Worm (Caenorhabditis elegans) whole organism, early embryonic: Measurements from ENCODE around the gene Y67D8C.22.

Experiments
- B0310.2 ChIP-seq: sonication (generic microtip); optimal IDR thresholded peaks from 2 replicates; lab custom pipeline; 2016; ENCODE audit warnings: mild to moderate bottlenecking, missing genetic modification characterization, missing compliant biosample characterization
- F13C5.2 ChIP-seq: sonication (generic microtip); optimal IDR thresholded peaks from 2 replicates; lab custom pipeline; 2017; ENCODE audit warnings: mild to moderate bottlenecking, missing genetic modification characterization, inconsistent platforms, missing compliant biosample characterization
- ama-1 ChIP-seq: fragments of 150-350 bp; optimal IDR thresholded peaks from 2 replicates; lab custom pipeline; 2014
- ceh-13 ChIP-seq: fragments of 200-800 bp; sonication (Bioruptor generic); optimal IDR thresholded peaks from 2 replicates; lab custom pipeline; 2018; ENCODE audit warnings: mild to moderate bottlenecking, missing genetic modification characterization, missing compliant biosample characterization
- ceh-36 ChIP-seq: sonication (generic microtip); optimal IDR thresholded peaks from 2 replicates; lab custom pipeline; 2016; ENCODE audit warnings: missing genetic modification characterization, inconsistent platforms, missing compliant biosample characterization
- flt-1 ChIP-seq: fragments of 200-800 bp; sonication (Bioruptor generic); IDR thresholded peaks from 2 replicates; pipeline ENCODE4 v1.3.6; 2022; ENCODE audit warnings: missing genetic modification characterization, missing compliant biosample characterization
- hmg-4 ChIP-seq: fragments of 200-800 bp; sonication (Bioruptor generic); optimal IDR thresholded peaks from 2 replicates; lab custom pipeline; 2018; ENCODE audit warnings: mild to moderate bottlenecking, missing genetic modification characterization, missing compliant biosample characterization
- scrt-1 ChIP-seq: fragments of 200-800 bp; sonication (Bioruptor generic); IDR thresholded peaks from 2 replicates; pipeline ENCODE4 v1.3.6; 2022; ENCODE audit warnings: missing genetic modification characterization, missing compliant biosample characterization
- sea-1 ChIP-seq: fragments of 200-800 bp; sonication (Bioruptor generic); conservative IDR thresholded peaks from 2 replicates; pipeline ENCODE4 v1.3.6; 2022; ENCODE audit warnings: missing genetic modification characterization, missing compliant biosample characterization
- tbx-11 ChIP-seq: fragments of 200-800 bp; sonication (Bioruptor generic); IDR thresholded peaks from 2 replicates; pipeline ENCODE4 v1.3.6; 2022; ENCODE audit warnings: missing genetic modification characterization, missing compliant biosample characterization

DNA sequence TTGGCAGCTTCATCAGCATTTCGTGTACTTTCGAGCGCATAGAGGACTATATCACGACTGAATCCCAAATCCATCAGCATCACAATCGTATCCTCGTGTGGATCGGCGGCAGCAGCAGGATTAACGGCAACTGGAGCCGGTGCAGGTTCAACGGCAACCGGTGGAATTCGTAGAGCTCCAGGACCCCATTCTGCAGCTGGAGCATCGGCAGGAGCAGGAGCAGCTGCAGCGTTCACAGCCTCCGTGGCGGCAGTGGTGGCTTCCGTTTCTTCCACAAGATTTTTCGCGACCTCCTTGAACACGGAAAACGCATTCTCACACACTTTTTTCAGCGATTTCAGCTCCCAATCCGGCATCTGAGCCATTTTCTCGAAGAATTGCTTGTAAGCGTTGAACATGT is 31.9 kb downstream of the Y67D8C.22 start:
- TF ChIP-seq tbx-11 (no peak), ama-1 (lab: Kevin White, UChicago) (no peak), B0310.2 (no peak), ceh-13 (GFP tag; lab: Kevin White, UChicago) (no peak), flt-1 (no peak), scrt-1 (no peak), ceh-36 (tag; lab: Kevin White, UChicago) (no peak), sea-1 (GFP tag; lab: Robert Waterston, UW) (no peak), F13C5.2 (tag; lab: Kevin White, UChicago) (no peak), hmg-4 (GFP tag; lab: Kevin White, UChicago) (no peak)
